Worm (Caenorhabditis elegans) whole organism, mixed stage, embryonic: ENCODE data around the gene T22F3.8.

Source experiments
- blmp-1 ChIP-seq: fragments of 150-350 bp; optimal IDR thresholded peaks from 2 replicates; lab custom pipeline; 2014; ENCODE audit warnings: missing biosample characterization, missing genetic modification characterization
- drap-1 ChIP-seq: fragments of 200-800 bp; sonication (Bioruptor generic); optimal IDR thresholded peaks from 3 replicates; lab custom pipeline; 2018; ENCODE audit warnings: mild to moderate bottlenecking, missing genetic modification characterization, missing compliant biosample characterization
- lsy-2 ChIP-seq: fragments of 150-350 bp; optimal IDR thresholded peaks from 2 replicates; lab custom pipeline; 2014; ENCODE audit warnings: missing biosample characterization, missing genetic modification characterization
- mab-5 ChIP-seq: fragments of 150-350 bp; optimal IDR thresholded peaks from 2 replicates; lab custom pipeline; 2014; ENCODE audit warnings: missing biosample characterization, missing genetic modification characterization
- nhr-12 ChIP-seq: fragments of 150-350 bp; optimal IDR thresholded peaks from 2 replicates; lab custom pipeline; 2014; ENCODE audit warnings: missing biosample characterization, missing genetic modification characterization
- pha-4 ChIP-seq: fragments of 150-350 bp; optimal IDR thresholded peaks from 2 replicates; lab custom pipeline; 2018; ENCODE audit warnings: missing biosample characterization, missing genetic modification reagents, missing genetic modification characterization
- ztf-11 ChIP-seq: fragments of 150-350 bp; optimal IDR thresholded peaks from 2 replicates; lab custom pipeline; 2014; ENCODE audit warnings: missing biosample characterization, missing genetic modification characterization

ce11 chrV:3644193-3644693, 39.0 kb upstream of the T22F3.8 start, which contains the start of gene F59B1.8:
- TF ChIP-seq pha-4 (tag; lab: Kevin White, UChicago): no peak
- TF ChIP-seq nhr-12: no peak
- TF ChIP-seq mab-5 (tag; lab: Kevin White, UChicago): no peak
- TF ChIP-seq drap-1 (GFP tag; lab: Kevin White, UChicago): no peak
- TF ChIP-seq ztf-11 (tag; lab: Kevin White, UChicago): no peak
- no peak for TF ChIP-seq blmp-1 (tag; lab: Kevin White, UChicago)
- no peak for TF ChIP-seq lsy-2 (tag; lab: Kevin White, UChicago)
